Fruit fly (Drosophila melanogaster) whole organism, adult: Measurements from ENCODE around the gene Obp93a.
A peak's percentile ranks its signal among the peaks of the same experiment; 100 is the strongest.

Experiments
- CG11617 ChIP-seq: fragments of 200-800 bp; sonication (Bioruptor generic); optimal IDR thresholded peaks from 2 replicates; lab custom pipeline; 2017; ENCODE audit warnings: mild to moderate bottlenecking, missing biosample characterization, missing genetic modification reagents, missing genetic modification characterization
- CG12768 ChIP-seq: fragments of 200-800 bp; sonication (Bioruptor generic); optimal IDR thresholded peaks from 2 replicates; lab custom pipeline; 2017; ENCODE audit warnings: missing biosample characterization, missing genetic modification characterization, mild to moderate bottlenecking, moderate library complexity, missing genetic modification reagents
- CG14711 ChIP-seq: fragments of 200-800 bp; sonication (Bioruptor generic); optimal IDR thresholded peaks from 2 replicates; lab custom pipeline; 2018; ENCODE audit warnings: missing biosample characterization, mild to moderate bottlenecking, missing genetic modification characterization, moderate library complexity
- CG1620 ChIP-seq: fragments of 200-800 bp; sonication (Bioruptor generic); optimal IDR thresholded peaks from 2 replicates; lab custom pipeline; 2016; ENCODE audit warnings: missing biosample characterization, missing genetic modification characterization
- CG33017 ChIP-seq: fragments of 200-800 bp; sonication (Bioruptor generic); optimal IDR thresholded peaks from 2 replicates; lab custom pipeline; 2018; ENCODE audit warnings: missing biosample characterization, mild to moderate bottlenecking, missing genetic modification characterization, moderate library complexity
- CG5204 ChIP-seq: fragments of 200-800 bp; sonication (Bioruptor generic); optimal IDR thresholded peaks from 2 replicates; lab custom pipeline; 2016; ENCODE audit warnings: missing biosample characterization, missing genetic modification characterization
- CG7045 ChIP-seq: fragments of 200-800 bp; sonication (Bioruptor generic); optimal IDR thresholded peaks from 2 replicates; lab custom pipeline; 2017; ENCODE audit warnings: missing biosample characterization, mild to moderate bottlenecking, missing genetic modification characterization
- CG7101 ChIP-seq: fragments of 200-800 bp; sonication (Bioruptor generic); optimal IDR thresholded peaks from 2 replicates; lab custom pipeline; 2018; ENCODE audit warnings: missing biosample characterization, mild to moderate bottlenecking, missing genetic modification characterization, moderate library complexity
- Clk ChIP-seq: fragments of 200-800 bp; sonication (Bioruptor generic); optimal IDR thresholded peaks from 2 replicates; lab custom pipeline; 2017; ENCODE audit warnings: missing biosample characterization, missing genetic modification characterization
- Crg-1 ChIP-seq: fragments of 200-800 bp; sonication (Bioruptor generic); optimal IDR thresholded peaks from 2 replicates; lab custom pipeline; 2016; ENCODE audit warnings: missing biosample characterization, missing genetic modification characterization
- Hr96 ChIP-seq: fragments of 200-800 bp; sonication (Bioruptor generic); optimal IDR thresholded peaks from 2 replicates; lab custom pipeline; 2016; ENCODE audit warnings: missing biosample characterization, missing genetic modification characterization
- Mnt ChIP-seq: fragments of 200-800 bp; sonication (Bioruptor generic); optimal IDR thresholded peaks from 2 replicates; lab custom pipeline; 2016; ENCODE audit warnings: missing biosample characterization, mild to moderate bottlenecking, missing genetic modification characterization
- bab1 ChIP-seq: fragments of 200-800 bp; sonication (Bioruptor generic); optimal IDR thresholded peaks from 3 replicates; lab custom pipeline; 2019; ENCODE audit warnings: missing biosample characterization, mild to moderate bottlenecking, missing genetic modification characterization, moderate library complexity
- cic ChIP-seq: fragments of 200-800 bp; sonication (Bioruptor generic); optimal IDR thresholded peaks from 2 replicates; lab custom pipeline; 2017; ENCODE audit warnings: missing biosample characterization, mild to moderate bottlenecking, missing genetic modification characterization, moderate library complexity
- cnc ChIP-seq, 2 experiments: fragments of >200 bp; optimal IDR thresholded peaks; 2 replicates each; lab custom pipeline; 2017
- kay ChIP-seq: fragments of 200-800 bp; sonication (Bioruptor generic); peaks from one replicate; lab custom pipeline; 2016; ENCODE audit warnings: missing biosample characterization, missing genetic modification characterization, borderline replicate concordance
- ovo ChIP-seq: fragments of 200-800 bp; sonication (Bioruptor generic); optimal IDR thresholded peaks from 2 replicates; lab custom pipeline; 2016; ENCODE audit warnings: missing biosample characterization, missing genetic modification characterization
- pad ChIP-seq: fragments of 200-800 bp; sonication (Bioruptor generic); optimal IDR thresholded peaks from 3 replicates; lab custom pipeline; 2017; ENCODE audit warnings: missing biosample characterization, missing genetic modification characterization, mild to moderate bottlenecking, moderate library complexity, missing genetic modification reagents
- tj ChIP-seq: fragments of 200-800 bp; sonication (Bioruptor generic); optimal IDR thresholded peaks from 3 replicates; lab custom pipeline; 2017; ENCODE audit warnings: missing biosample characterization, mild to moderate bottlenecking, missing genetic modification characterization, moderate library complexity
- toe ChIP-seq: fragments of 200-800 bp; sonication (Bioruptor generic); optimal IDR thresholded peaks from 2 replicates; lab custom pipeline; 2016; ENCODE audit warnings: missing biosample characterization, missing genetic modification characterization

The Obp93a gene

dm6 chr3R:21152856-21153278 is 23.4 kb upstream of the Obp93a start:
- TF ChIP-seq CG7101 (tag; lab: Kevin White, UChicago) (peak; percentile 23), cic (GFP tag; lab: Kevin White, UChicago) (no peak), Mnt (GFP tag; lab: Kevin White, UChicago) (no peak), bab1 (GFP tag; lab: Kevin White, UChicago) (peak; percentile 38), tj (peak; percentile 52), kay (GFP tag; lab: Kevin White, UChicago) (peak; percentile 35), CG7045 (GFP tag; lab: Kevin White, UChicago) (peak; percentile 48), CG33017 (tag; lab: Kevin White, UChicago) (peak; percentile 61), ovo (GFP tag; lab: Kevin White, UChicago) (no peak), CG11617 (GFP tag; lab: Kevin White, UChicago) (peak; percentile 65), CG12768 (peak; percentile 51)

DNA sequence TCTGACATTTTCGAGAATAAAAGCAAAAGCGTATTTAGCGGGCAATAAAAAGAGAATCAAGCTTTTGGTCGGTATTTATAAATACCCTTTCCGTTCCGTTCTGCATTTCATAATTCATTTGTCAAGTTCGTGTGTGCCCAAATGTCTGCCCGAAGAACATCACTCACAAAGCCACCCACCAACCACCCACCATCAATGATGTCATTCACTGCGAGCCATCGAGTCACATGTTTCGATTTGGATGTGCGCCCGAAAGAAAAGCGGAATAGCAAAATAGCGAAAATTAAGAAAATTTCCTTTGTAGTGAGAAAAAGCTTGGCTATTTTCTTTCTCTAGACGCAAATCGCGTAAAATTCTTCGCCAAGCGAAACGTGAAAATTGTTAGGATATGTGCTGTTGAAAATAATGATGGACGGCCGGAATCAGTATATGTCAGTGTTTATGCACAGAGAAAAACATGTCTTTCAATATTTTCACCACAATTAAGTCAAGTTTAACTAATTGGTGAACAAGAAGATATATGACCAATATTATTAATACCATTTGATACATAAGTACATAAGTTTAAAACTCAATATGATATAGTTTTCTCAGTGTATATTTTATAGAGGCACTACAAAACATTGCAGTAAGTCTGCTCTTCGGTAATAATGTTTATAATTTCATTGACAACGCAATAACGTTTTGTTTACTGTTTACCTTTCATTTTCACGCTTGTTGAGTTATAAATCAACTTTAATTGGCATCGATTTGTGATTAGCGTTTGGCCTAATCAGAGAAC is 21.8 kb upstream of the Obp93a start:
- TF ChIP-seq Clk, result no peak
- TF ChIP-seq kay (GFP tag; lab: Kevin White, UChicago), result no peak
- peak; percentile 21 for TF ChIP-seq CG12768
- peak; percentile 55 for TF ChIP-seq CG33017 (tag; lab: Kevin White, UChicago)
- TF ChIP-seq CG7045 (GFP tag; lab: Kevin White, UChicago), result peak; percentile 9
- no peak for TF ChIP-seq Hr96 (GFP tag; lab: Kevin White, UChicago)
- peak; percentile 65 for TF ChIP-seq CG7101 (tag; lab: Kevin White, UChicago)
- TF ChIP-seq CG14711 (tag; lab: Kevin White, UChicago), result no peak
- TF ChIP-seq toe, result no peak
- TF ChIP-seq cnc (optimal IDR thresholded peaks at IDR 0.05; lab: Kevin White, UChicago), result no peak
- TF ChIP-seq pad (GFP tag; lab: Kevin White, UChicago), result no peak
- peak; percentile 27 for TF ChIP-seq tj
- no peak for TF ChIP-seq ovo (GFP tag; lab: Kevin White, UChicago)
- TF ChIP-seq CG1620 (GFP tag; lab: Kevin White, UChicago), result peak; percentile 3
- TF ChIP-seq cic (GFP tag; lab: Kevin White, UChicago), result no peak
- TF ChIP-seq bab1 (GFP tag; lab: Kevin White, UChicago), result no peak
- no peak for TF ChIP-seq Crg-1 (GFP tag; lab: Kevin White, UChicago)
- peak; percentile 55 for TF ChIP-seq CG5204 (GFP tag; lab: Kevin White, UChicago)
- peak; percentile 24 for TF ChIP-seq Mnt (GFP tag; lab: Kevin White, UChicago)
- TF ChIP-seq CG11617 (GFP tag; lab: Kevin White, UChicago), result peak; percentile 66

- peak; percentile 1 for TF ChIP-seq CG12768
- no peak for TF ChIP-seq CG5204 (GFP tag; lab: Kevin White, UChicago)
- TF ChIP-seq CG14711 (tag; lab: Kevin White, UChicago), result no peak
- TF ChIP-seq Mnt (GFP tag; lab: Kevin White, UChicago), result peak; percentile 21
- peak; percentile 51 for TF ChIP-seq cic (GFP tag; lab: Kevin White, UChicago)
- TF ChIP-seq Clk, result no peak
Observed at dm6 chr3R:21150090-21150489, 20.6 kb upstream of the Obp93a start.

- peak; percentile 66 for TF ChIP-seq ovo (GFP tag; lab: Kevin White, UChicago)
- no peak for TF ChIP-seq CG1620 (GFP tag; lab: Kevin White, UChicago)
Observed at dm6 chr3R:21141341-21141740, 11.8 kb upstream of the Obp93a start.

DNA sequence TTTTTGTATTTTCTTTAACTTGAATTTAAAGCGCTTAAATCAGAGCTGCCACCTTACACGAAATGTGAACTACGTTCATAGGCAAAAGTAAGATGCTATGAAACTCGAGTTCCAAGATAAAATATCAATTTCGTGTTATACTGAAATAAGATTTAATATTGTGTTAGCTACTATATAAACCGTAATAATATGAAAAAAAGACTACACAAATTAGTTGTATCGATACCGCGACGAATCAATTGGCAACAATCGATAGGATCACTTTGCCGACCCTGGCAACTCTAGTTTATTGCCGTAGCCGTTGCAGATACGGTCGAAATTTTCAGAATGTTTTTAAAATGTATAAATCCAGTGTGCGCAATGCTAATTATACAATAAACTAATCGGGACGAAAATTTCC is 10.9 kb upstream of the Obp93a start, which contains the start of gene SNF4Agamma:
SNF4Agamma (plus strand) TSS at position 282 of the 400 bp plus-strand sequence.
- TF ChIP-seq CG1620 (GFP tag; lab: Kevin White, UChicago) (peak; percentile 21), cic (GFP tag; lab: Kevin White, UChicago) (no peak), toe (no peak), Crg-1 (GFP tag; lab: Kevin White, UChicago) (no peak), CG7045 (GFP tag; lab: Kevin White, UChicago) (no peak), pad (GFP tag; lab: Kevin White, UChicago) (no peak), CG5204 (GFP tag; lab: Kevin White, UChicago) (no peak), CG33017 (tag; lab: Kevin White, UChicago) (peak; percentile 36), bab1 (GFP tag; lab: Kevin White, UChicago) (peak; percentile 43), CG12768 (no peak), CG14711 (tag; lab: Kevin White, UChicago) (peak; percentile 98), CG7101 (tag; lab: Kevin White, UChicago) (peak; percentile 15), cnc (optimal IDR thresholded peaks at IDR 0.05; lab: Kevin White, UChicago) (no peak), Mnt (GFP tag; lab: Kevin White, UChicago) (peak; percentile 47), Clk (no peak), kay (GFP tag; lab: Kevin White, UChicago) (no peak), tj (no peak), Hr96 (GFP tag; lab: Kevin White, UChicago) (no peak), ovo (GFP tag; lab: Kevin White, UChicago) (peak; percentile 13), CG11617 (GFP tag; lab: Kevin White, UChicago) (peak; percentile 20)

DNA sequence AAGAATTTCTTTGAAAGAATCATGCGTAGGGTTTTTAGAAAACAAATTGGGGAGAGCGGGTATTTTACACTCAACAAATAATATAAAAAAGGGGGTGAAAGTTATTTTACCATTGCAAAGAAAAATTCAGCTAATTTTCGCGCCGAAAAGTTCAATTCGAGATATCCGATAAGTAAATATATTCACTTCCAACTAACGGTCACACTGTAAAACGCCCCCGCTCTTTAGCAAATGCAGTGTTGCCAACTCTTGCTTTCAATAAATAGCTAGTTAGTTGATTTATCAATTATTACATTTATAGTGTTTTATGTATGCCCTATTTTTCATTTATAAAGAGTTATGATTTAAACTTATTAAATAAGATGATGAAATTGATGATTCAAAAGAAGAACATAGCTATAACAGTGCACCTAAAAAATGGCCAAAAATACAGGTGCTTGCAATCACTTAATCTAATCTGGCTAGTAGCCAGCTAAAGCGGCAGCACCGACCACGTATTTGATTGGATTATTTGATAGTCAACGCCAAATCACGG is 8.8 kb upstream of the Obp93a start, which contains the start of gene meigo:
meigo (plus strand) TSS at position 51 of the 535 bp plus-strand sequence.
- TF ChIP-seq Mnt (GFP tag; lab: Kevin White, UChicago) (peak; percentile 70), CG12768 (peak; percentile 40), CG33017 (tag; lab: Kevin White, UChicago) (peak; percentile 78), CG7101 (tag; lab: Kevin White, UChicago) (peak; percentile 77), cnc (optimal IDR thresholded peaks at IDR 0.05; lab: Kevin White, UChicago) (no peak), CG11617 (GFP tag; lab: Kevin White, UChicago) (peak; percentile 73), CG5204 (GFP tag; lab: Kevin White, UChicago) (no peak), cic (GFP tag; lab: Kevin White, UChicago) (peak; percentile 53), Clk (peak; percentile 30), toe (no peak), CG7045 (GFP tag; lab: Kevin White, UChicago) (peak; percentile 52), CG1620 (GFP tag; lab: Kevin White, UChicago) (peak; percentile 74), bab1 (GFP tag; lab: Kevin White, UChicago) (peak; percentile 86), CG14711 (tag; lab: Kevin White, UChicago) (peak; percentile 94), ovo (GFP tag; lab: Kevin White, UChicago) (peak; percentile 40), pad (GFP tag; lab: Kevin White, UChicago) (peak; percentile 61), kay (GFP tag; lab: Kevin White, UChicago) (no peak), tj (peak; percentile 42), Crg-1 (GFP tag; lab: Kevin White, UChicago) (peak; percentile 20), Hr96 (GFP tag; lab: Kevin White, UChicago) (no peak)
